Fruit fly (Drosophila melanogaster): ENCODE measurements around the gene Nt5b.

Gene Nt5b

dm6 chrX:18409449-18409848 is 495 bp downstream of the Nt5b start:
- TF ChIP-seq ovo (GFP tag; optimal IDR thresholded peaks at IDR 0.05) (no peak), bab1 (GFP tag; optimal IDR thresholded peaks at IDR 0.05) (no peak), tj (GFP tag; optimal IDR thresholded peaks at IDR 0.05) (peak; percentile 92)

dm6 chrX:18407394-18407721 is 2.6 kb downstream of the Nt5b start:
- no peak for TF ChIP-seq cnc (optimal IDR thresholded peaks at IDR 0.05)
- no peak for TF ChIP-seq cic (GFP tag; optimal IDR thresholded peaks at IDR 0.05)
- no peak for TF ChIP-seq CG5204 (GFP tag; optimal IDR thresholded peaks at IDR 0.05)
- TF ChIP-seq CG14711 (tag; optimal IDR thresholded peaks at IDR 0.05) = peak; percentile 76
- peak; percentile 19 for TF ChIP-seq pad (GFP tag; optimal IDR thresholded peaks at IDR 0.05)
- no peak for TF ChIP-seq Mnt (GFP tag; optimal IDR thresholded peaks at IDR 0.05)
- no peak for TF ChIP-seq kay (GFP tag; ENCODE audit: borderline replicate concordance)
- TF ChIP-seq Hr96 (GFP tag; optimal IDR thresholded peaks at IDR 0.05) = peak; percentile 30
- no peak for TF ChIP-seq tj (GFP tag; optimal IDR thresholded peaks at IDR 0.05)
- TF ChIP-seq CG7045 (GFP tag; optimal IDR thresholded peaks at IDR 0.05) = no peak
- TF ChIP-seq CG1620 (GFP tag; optimal IDR thresholded peaks at IDR 0.05) = no peak
- peak; percentile 59 for TF ChIP-seq CG7101 (tag; optimal IDR thresholded peaks at IDR 0.05)
- peak; percentile 35 for TF ChIP-seq CG33017 (tag; optimal IDR thresholded peaks at IDR 0.05)
- TF ChIP-seq CG11617 (GFP tag; optimal IDR thresholded peaks at IDR 0.05) = no peak
- TF ChIP-seq toe (GFP tag; optimal IDR thresholded peaks at IDR 0.05) = no peak
- TF ChIP-seq ovo (GFP tag; optimal IDR thresholded peaks at IDR 0.05) = no peak
- TF ChIP-seq bab1 (GFP tag; optimal IDR thresholded peaks at IDR 0.05) = peak; percentile 25
- TF ChIP-seq CG12768 (GFP tag; optimal IDR thresholded peaks at IDR 0.05) = no peak
- no peak for TF ChIP-seq Clk (GFP tag; optimal IDR thresholded peaks at IDR 0.05)
- TF ChIP-seq Crg-1 (GFP tag; optimal IDR thresholded peaks at IDR 0.05) = no peak

dm6 chrX:18406593-18407393 is 3.2 kb downstream of the Nt5b start:
- TF ChIP-seq bab1 (GFP tag; optimal IDR thresholded peaks at IDR 0.05) (peak; percentile 15), cic (GFP tag; optimal IDR thresholded peaks at IDR 0.05) (peak; percentile 70), CG7045 (GFP tag; optimal IDR thresholded peaks at IDR 0.05) (peak; percentile 26), Mnt (GFP tag; optimal IDR thresholded peaks at IDR 0.05) (peak; percentile 7), ovo (GFP tag; optimal IDR thresholded peaks at IDR 0.05) (no peak), CG11617 (GFP tag; optimal IDR thresholded peaks at IDR 0.05) (peak; percentile 54), CG1620 (GFP tag; optimal IDR thresholded peaks at IDR 0.05) (no peak), CG12768 (GFP tag; optimal IDR thresholded peaks at IDR 0.05) (peak; percentile 19), CG14711 (tag; optimal IDR thresholded peaks at IDR 0.05) (peak; percentile 10), CG5204 (GFP tag; optimal IDR thresholded peaks at IDR 0.05) (no peak), cnc (optimal IDR thresholded peaks at IDR 0.05) (no peak), tj (GFP tag; optimal IDR thresholded peaks at IDR 0.05) (peak; percentile 99), kay (GFP tag; ENCODE audit: borderline replicate concordance) (peak; percentile 53), pad (GFP tag; optimal IDR thresholded peaks at IDR 0.05) (peak; percentile 20)

dm6 chrX:18405567-18406059 is 4.3 kb downstream of the Nt5b start:
- TF ChIP-seq CG7045 (GFP tag; optimal IDR thresholded peaks at IDR 0.05) (peak; percentile 31), cnc (optimal IDR thresholded peaks at IDR 0.05) (no peak), CG33017 (tag; optimal IDR thresholded peaks at IDR 0.05) (peak; percentile 46), CG7101 (tag; optimal IDR thresholded peaks at IDR 0.05) (peak; percentile 17), CG14711 (tag; optimal IDR thresholded peaks at IDR 0.05) (peak; percentile 57), toe (GFP tag; optimal IDR thresholded peaks at IDR 0.05) (peak; percentile 28), Clk (GFP tag; optimal IDR thresholded peaks at IDR 0.05) (no peak), Hr96 (GFP tag; optimal IDR thresholded peaks at IDR 0.05) (peak; percentile 32), CG11617 (GFP tag; optimal IDR thresholded peaks at IDR 0.05) (peak; percentile 7)

dm6 chrX:18404632-18405238 is 5.2 kb downstream of the Nt5b start:
- TF ChIP-seq CG7101 (tag; optimal IDR thresholded peaks at IDR 0.05) = peak; percentile 8
- no peak for TF ChIP-seq Clk (GFP tag; optimal IDR thresholded peaks at IDR 0.05)
- no peak for TF ChIP-seq CG12768 (GFP tag; optimal IDR thresholded peaks at IDR 0.05)
- TF ChIP-seq Hr96 (GFP tag; optimal IDR thresholded peaks at IDR 0.05) = peak; percentile 52
- no peak for TF ChIP-seq Crg-1 (GFP tag; optimal IDR thresholded peaks at IDR 0.05)
- peak; percentile 12 for TF ChIP-seq ovo (GFP tag; optimal IDR thresholded peaks at IDR 0.05)
- TF ChIP-seq cnc (optimal IDR thresholded peaks at IDR 0.05) = no peak
- no peak for TF ChIP-seq Mnt (GFP tag; optimal IDR thresholded peaks at IDR 0.05)
- TF ChIP-seq kay (GFP tag; ENCODE audit: borderline replicate concordance) = peak; percentile 91
- TF ChIP-seq CG7045 (GFP tag; optimal IDR thresholded peaks at IDR 0.05) = no peak
- peak; percentile 54 for TF ChIP-seq CG5204 (GFP tag; optimal IDR thresholded peaks at IDR 0.05)
- no peak for TF ChIP-seq toe (GFP tag; optimal IDR thresholded peaks at IDR 0.05)
- peak; percentile 46 for TF ChIP-seq tj (GFP tag; optimal IDR thresholded peaks at IDR 0.05)
- no peak for TF ChIP-seq CG14711 (tag; optimal IDR thresholded peaks at IDR 0.05)
- TF ChIP-seq CG1620 (GFP tag; optimal IDR thresholded peaks at IDR 0.05) = no peak
- peak; percentile 51 for TF ChIP-seq CG11617 (GFP tag; optimal IDR thresholded peaks at IDR 0.05)
- TF ChIP-seq CG33017 (tag; optimal IDR thresholded peaks at IDR 0.05) = no peak
- TF ChIP-seq pad (GFP tag; optimal IDR thresholded peaks at IDR 0.05) = peak; percentile 28
- peak; percentile 55 for TF ChIP-seq cic (GFP tag; optimal IDR thresholded peaks at IDR 0.05)
- TF ChIP-seq bab1 (GFP tag; optimal IDR thresholded peaks at IDR 0.05) = peak; percentile 13

dm6 chrX:18404150-18404631 is 5.8 kb downstream of the Nt5b start:
- TF ChIP-seq tj (GFP tag; optimal IDR thresholded peaks at IDR 0.05) (peak; percentile 77), Mnt (GFP tag; optimal IDR thresholded peaks at IDR 0.05) (peak; percentile 12), pad (GFP tag; optimal IDR thresholded peaks at IDR 0.05) (no peak), CG33017 (tag; optimal IDR thresholded peaks at IDR 0.05) (no peak), Clk (GFP tag; optimal IDR thresholded peaks at IDR 0.05) (no peak), CG12768 (GFP tag; optimal IDR thresholded peaks at IDR 0.05) (no peak)
